Worm (Caenorhabditis elegans) whole organism, L4/young adult: ENCODE results near the gene unc-69.

ENCODE experiments used
- W03F9.2 ChIP-seq: fragments of 150-350 bp; optimal IDR thresholded peaks from 2 replicates; lab custom pipeline; 2014; ENCODE audit warnings: missing biosample characterization, missing genetic modification characterization
- dao-5 ChIP-seq: sonication (generic microtip); optimal IDR thresholded peaks from 2 replicates; lab custom pipeline; 2016; ENCODE audit warnings: missing genotype, missing genetic modification characterization, moderate library complexity, missing compliant biosample characterization
- him-1 ChIP-seq: sonication (generic microtip); optimal IDR thresholded peaks from 2 replicates; lab custom pipeline; 2016; ENCODE audit warnings: missing genotype, missing genetic modification reagents, missing genetic modification characterization, missing compliant biosample characterization

DNA sequence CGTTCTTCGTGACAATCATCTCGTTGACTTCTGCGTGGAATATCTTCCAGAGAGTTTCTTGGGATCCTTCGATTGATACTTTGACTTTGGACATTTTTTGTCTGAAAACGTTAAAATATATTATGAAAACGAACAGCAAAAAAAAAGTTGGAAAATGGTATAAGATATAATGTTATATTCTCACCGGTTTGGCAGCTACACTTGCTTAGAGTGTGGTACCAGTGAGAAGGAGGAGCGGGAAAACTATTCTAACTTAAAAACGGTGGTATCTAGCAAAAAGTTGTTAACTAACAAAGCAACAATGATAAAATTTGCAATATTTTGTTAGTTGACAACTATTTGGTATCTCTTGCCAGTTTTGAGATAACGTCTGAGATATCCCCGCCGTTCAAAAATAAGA, 23.0 kb downstream of the unc-69 start, which contains the start of gene tbx-9:
- TF ChIP-seq W03F9.2 (tag; lab: Kevin White, UChicago) (no peak), dao-5 (tag; lab: Kevin White, UChicago) (no peak), him-1 (tag; lab: Kevin White, UChicago) (no peak)
